Fruit fly (Drosophila melanogaster) whole organism, prepupa: ENCODE measurements around the gene Mabi.

ENCODE experiments used
- CG10631 ChIP-seq: fragments of 200-800 bp; sonication (Bioruptor generic); optimal IDR thresholded peaks from 2 replicates; lab custom pipeline; 2016; ENCODE audit warnings: missing biosample characterization, missing genetic modification characterization
- CG10669 ChIP-seq: fragments of 200-800 bp; sonication (Bioruptor generic); optimal IDR thresholded peaks from 3 replicates; lab custom pipeline; 2018; ENCODE audit warnings: missing biosample characterization, mild to moderate bottlenecking, missing genetic modification characterization, moderate library complexity
- CG11294 ChIP-seq: fragments of 200-800 bp; sonication (Bioruptor generic); IDR thresholded peaks from 2 replicates; pipeline ENCODE4 v1.3.6; 2022; ENCODE audit warnings: missing biosample characterization, missing genetic modification characterization
- CG11902 ChIP-seq: fragments of 200-800 bp; sonication (Bioruptor generic); optimal IDR thresholded peaks from 3 replicates; lab custom pipeline; 2016; ENCODE audit warnings: missing biosample characterization, missing genetic modification characterization
- CG3032 ChIP-seq: fragments of 200-800 bp; optimal IDR thresholded peaks from 2 replicates; lab custom pipeline; 2019; ENCODE audit warnings: missing biosample characterization, mild to moderate bottlenecking, missing genetic modification characterization, moderate library complexity
- CG6163 ChIP-seq: fragments of 200-800 bp; sonication (Bioruptor generic); IDR thresholded peaks from 3 replicates; pipeline ENCODE4 v1.3.6; 2022; ENCODE audit warnings: missing biosample characterization, missing genetic modification characterization
- CG6854 ChIP-seq: fragments of 200-800 bp; sonication (Bioruptor generic); optimal IDR thresholded peaks from 2 replicates; lab custom pipeline; 2017; ENCODE audit warnings: missing biosample characterization, mild to moderate bottlenecking, missing genetic modification characterization
- CG8119 ChIP-seq: fragments of 200-800 bp; sonication (Bioruptor generic); IDR thresholded peaks from 3 replicates; pipeline ENCODE4 v1.3.6; 2022; ENCODE audit warnings: missing biosample characterization, missing genetic modification characterization
- CG8319 ChIP-seq: fragments of 200-800 bp; sonication (Bioruptor generic); optimal IDR thresholded peaks from 3 replicates; lab custom pipeline; 2016; ENCODE audit warnings: missing biosample characterization, missing genetic modification characterization
- Eip75B ChIP-seq: fragments of 200-800 bp; sonication (Bioruptor generic); optimal IDR thresholded peaks from 3 replicates; lab custom pipeline; 2016; ENCODE audit warnings: missing biosample characterization, missing genetic modification characterization
- Eip78C ChIP-seq: fragments of 200-800 bp; sonication (Bioruptor generic); peaks from one replicate; lab custom pipeline; 2016; ENCODE audit warnings: missing biosample characterization, missing genetic modification characterization
- Eip93F ChIP-seq: fragments of 200-800 bp; sonication (Bioruptor generic); optimal IDR thresholded peaks from 2 replicates; lab custom pipeline; 2016; ENCODE audit warnings: missing biosample characterization, mild to moderate bottlenecking, missing genetic modification characterization
- Ets21C ChIP-seq: fragments of 200-800 bp; sonication (Bioruptor generic); optimal IDR thresholded peaks from 3 replicates; lab custom pipeline; 2016; ENCODE audit warnings: missing biosample characterization, missing genetic modification characterization
- Gug ChIP-seq: fragments of 200-800 bp; sonication (Bioruptor generic); IDR thresholded peaks from 2 replicates; pipeline ENCODE4 v1.3.6; 2022; ENCODE audit warnings: missing biosample characterization, missing genetic modification characterization
- Met ChIP-seq: fragments of 200-800 bp; sonication (Bioruptor generic); optimal IDR thresholded peaks from 3 replicates; lab custom pipeline; 2016; ENCODE audit warnings: missing biosample characterization, missing genetic modification characterization
- Sox102F ChIP-seq: fragments of 200-800 bp; sonication (Bioruptor generic); optimal IDR thresholded peaks from 2 replicates; lab custom pipeline; 2016; ENCODE audit warnings: missing biosample characterization, mild to moderate bottlenecking, missing genetic modification characterization
- Sox15 ChIP-seq: fragments of 200-800 bp; sonication (Bioruptor generic); optimal IDR thresholded peaks from 3 replicates; lab custom pipeline; 2016; ENCODE audit warnings: missing biosample characterization, missing genetic modification characterization
- cyc ChIP-seq: fragments of 200-800 bp; sonication (Bioruptor generic); optimal IDR thresholded peaks from 3 replicates; lab custom pipeline; 2016; ENCODE audit warnings: missing biosample characterization, missing genetic modification characterization
- dsx ChIP-seq: fragments of 200-800 bp; optimal IDR thresholded peaks from 3 replicates; lab custom pipeline; 2019; ENCODE audit warnings: missing biosample characterization, mild to moderate bottlenecking, missing genetic modification characterization, moderate library complexity; ENCODE audit not compliant: poor library complexity, severe bottlenecking
- eg ChIP-seq: fragments of 200-800 bp; sonication (Bioruptor generic); IDR thresholded peaks from 3 replicates; pipeline ENCODE4 v1.3.6; 2022; ENCODE audit warnings: missing biosample characterization, missing genetic modification characterization
- esn ChIP-seq: fragments of 200-800 bp; sonication (Bioruptor generic); optimal IDR thresholded peaks from 2 replicates; lab custom pipeline; 2016; ENCODE audit warnings: missing biosample characterization, mild to moderate bottlenecking, missing genetic modification characterization, moderate library complexity
- fd59A ChIP-seq: fragments of 200-800 bp; sonication (Bioruptor generic); optimal IDR thresholded peaks from 2 replicates; lab custom pipeline; 2017; ENCODE audit warnings: missing biosample characterization, mild to moderate bottlenecking, missing genetic modification characterization, missing genetic modification reagents
- pdm3 ChIP-seq: fragments of 200-800 bp; sonication (Bioruptor generic); optimal IDR thresholded peaks from 3 replicates; lab custom pipeline; 2016; ENCODE audit warnings: missing biosample characterization, missing genetic modification characterization
- salr ChIP-seq, 2 experiments: fragments of 200-800 bp; sonication (Bioruptor generic); optimal IDR thresholded peaks; 3 replicates each; lab custom pipeline; 2016 to 2018; ENCODE audit warnings: missing biosample characterization in 2 of 2, missing genetic modification characterization in 2 of 2, mild to moderate bottlenecking in 1 of 2
- svp ChIP-seq: fragments of 200-800 bp; sonication (Bioruptor generic); peaks from one replicate; lab custom pipeline; 2016; ENCODE audit warnings: missing biosample characterization, missing genetic modification characterization
- vri ChIP-seq: fragments of 200-800 bp; sonication (Bioruptor generic); optimal IDR thresholded peaks from 3 replicates; lab custom pipeline; 2016; ENCODE audit warnings: missing biosample characterization, mild to moderate bottlenecking, missing genetic modification characterization

Gene Mabi

dm6 chr2L:13191894-13192293, 42.6 kb downstream of the Mabi start, which contains the start of the genes CG16974 and Edem2:
CG16974 (minus strand) TSS chr2L:13191979.
Edem2 (plus strand) TSS chr2L:13192201.
- TF ChIP-seq Sox15 (peak; percentile 55), Sox102F (no peak), Eip93F (peak; percentile 68), CG6163 (GFP tag; lab: Robert Waterston, UW) (peak; percentile 49; the same call in 2 of the 3 replicates), cyc (GFP tag; lab: Kevin White, UChicago) (peak; percentile 61), Met (GFP tag; lab: Kevin White, UChicago) (no peak), CG3032 (tag; lab: Kevin White, UChicago) (peak; percentile 56), fd59A (GFP tag; lab: Kevin White, UChicago) (peak; percentile 3), CG11294 (GFP tag; lab: Robert Waterston, UW) (0 out of 2 replicates have a peak, but pooled peaks have one; percentile 30), esn (peak; percentile 77), CG11902 (GFP tag; lab: Kevin White, UChicago) (peak; percentile 39), Eip75B (GFP tag; lab: Kevin White, UChicago) (no peak), vri (GFP tag; lab: Kevin White, UChicago) (peak; percentile 69), Gug (GFP tag; lab: Robert Waterston, UW) (0 out of 2 replicates have a peak, but pooled peaks have one; percentile 8), CG6854 (GFP tag; lab: Kevin White, UChicago) (peak; percentile 17), CG10669 (GFP tag; lab: Kevin White, UChicago) (no peak), CG8119 (GFP tag; lab: Robert Waterston, UW) (peak; percentile 37; the same call in 1 of the 3 replicates), CG10631 (GFP tag; lab: Kevin White, UChicago) (no peak), Ets21C (peak; percentile 56), eg (GFP tag; lab: Robert Waterston, UW) (peak; percentile 60; the same call in 2 of the 3 replicates)

- peak; percentile 43 for TF ChIP-seq Eip78C
- no peak for TF ChIP-seq CG8319 (GFP tag; lab: Kevin White, UChicago)
These were observed 43.3 kb downstream of the Mabi start for dm6 chr2L:13191052-13191678.

- TF ChIP-seq Ets21C (no peak), dsx (GFP tag; lab: Kevin White, UChicago) (no peak), Sox15 (no peak), pdm3 (GFP tag; lab: Kevin White, UChicago) (no peak), vri (GFP tag; lab: Kevin White, UChicago) (peak; percentile 83), svp (GFP tag; lab: Kevin White, UChicago) (peak; percentile 87), salr (GFP tag; optimal IDR thresholded peaks at IDR 0.05; lab: Kevin White, UChicago) (no peak), CG6163 (GFP tag; lab: Robert Waterston, UW) (0 out of 3 replicates have a peak, but pooled peaks have one; percentile 41), esn (peak; percentile 27)
These were observed 43.9 kb downstream of the Mabi start for dm6 chr2L:13190534-13190933.
